Fruit fly (Drosophila melanogaster): Measurements from ENCODE around the gene primo-1.

The primo-1 gene

DNA sequence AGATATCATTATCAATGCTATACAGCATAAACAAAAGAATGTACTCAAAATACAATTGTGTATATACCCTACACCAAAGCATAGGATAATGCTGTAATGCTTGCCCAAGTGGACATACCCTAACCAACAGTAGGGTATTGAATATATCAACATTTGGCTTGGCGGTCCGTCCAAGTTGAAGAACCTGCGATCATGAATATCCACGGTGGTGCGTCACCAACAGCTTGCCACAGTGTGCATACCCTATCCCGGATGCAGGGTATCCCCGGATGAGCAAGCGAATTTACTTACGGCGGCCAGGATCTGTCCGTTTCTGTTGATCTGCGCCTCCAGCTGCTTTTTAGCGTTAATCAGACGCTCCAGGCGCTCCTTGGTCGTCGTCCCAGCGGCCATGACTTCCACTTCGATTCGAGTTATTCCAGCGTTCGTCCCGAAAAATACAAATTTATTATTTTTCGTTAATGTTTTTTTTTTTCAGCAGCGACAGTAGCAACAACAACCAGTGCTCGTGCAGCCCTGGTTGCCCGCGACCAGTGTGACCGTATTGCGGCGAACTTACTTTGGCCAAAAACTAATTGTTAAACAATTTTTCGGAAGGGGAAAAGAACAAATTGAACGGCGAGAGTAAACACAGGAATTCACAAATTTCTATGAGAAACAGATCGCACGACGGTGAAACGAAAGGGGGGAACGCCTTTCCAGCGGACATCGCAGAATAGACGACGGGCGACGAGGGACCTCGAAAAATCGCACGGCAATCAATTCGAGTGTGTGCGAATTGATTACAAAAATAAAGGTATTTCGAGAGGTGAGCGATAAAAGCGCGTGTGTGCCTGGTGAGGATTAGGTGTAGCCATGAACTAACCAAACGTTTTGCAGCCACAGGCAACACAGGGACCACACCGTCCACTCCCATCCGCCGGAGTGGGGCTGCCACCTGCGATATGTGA is 35.2 kb downstream of the primo-1 start, which contains the start of the genes Lkb1 and CG9588 (continued):
- peak; percentile 27 for TF ChIP-seq jing (GFP tag; optimal IDR thresholded peaks at IDR 0.05)
- TF ChIP-seq CG15479 (GFP tag; optimal IDR thresholded peaks at IDR 0.05), result no peak
- TF ChIP-seq Eip74EF (GFP tag; optimal IDR thresholded peaks at IDR 0.05), result no peak
- peak; percentile 63; the same call in 1 of the 3 replicates for TF ChIP-seq CG11560 (tag; IDR thresholded peaks at IDR 0.05)
- peak; percentile 39 for TF ChIP-seq stwl (tag; optimal IDR thresholded peaks at IDR 0.05)
- peak; percentile 53 for TF ChIP-seq CG18599 (GFP tag; optimal IDR thresholded peaks at IDR 0.05)
- no peak for TF ChIP-seq mld (GFP tag; IDR thresholded peaks at IDR 0.05; ENCODE audit: partially characterized antibody)
- no peak for TF ChIP-seq Elba2 (GFP tag; optimal IDR thresholded peaks at IDR 0.05)

DNA sequence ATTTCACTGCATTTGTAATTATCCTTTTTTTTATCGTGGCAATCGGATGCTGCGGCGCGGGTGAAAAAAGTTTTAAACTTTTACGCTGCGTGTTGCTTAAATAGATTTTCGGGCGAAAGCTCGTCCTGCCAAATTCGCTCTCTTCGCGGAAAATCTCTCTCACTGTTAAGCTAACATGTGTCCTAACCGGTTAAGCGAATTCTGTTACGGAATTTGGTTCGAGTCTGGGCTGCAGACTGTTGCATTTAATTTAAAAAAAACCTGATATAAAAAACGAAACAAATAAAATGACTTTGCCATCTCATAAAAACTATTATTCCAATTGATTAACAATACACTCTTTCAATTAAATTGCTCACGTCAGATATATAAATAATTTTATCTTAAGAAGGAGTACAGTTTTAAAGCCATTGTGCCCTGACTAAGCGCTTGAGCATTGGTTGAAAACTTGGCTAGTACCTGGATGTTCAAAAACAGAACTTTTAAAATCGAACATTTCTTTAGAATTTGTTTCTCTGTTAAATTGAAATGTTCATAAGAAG is 37.1 kb downstream of the primo-1 start, which contains the start of gene Task6:
Gene Task6, minus strand, starts transcription at position 51 of the 542 bp plus-strand sequence.
- no peak for TF ChIP-seq CG11085 (GFP tag; IDR thresholded peaks at IDR 0.05)
- no peak for TF ChIP-seq Poxn (GFP tag; IDR thresholded peaks at IDR 0.05)
- peak in 1 of 2 experiments; percentile 20 for TF ChIP-seq Trl (optimal IDR thresholded peaks at IDR 0.05)
- no peak for TF ChIP-seq Trl (GFP tag; optimal IDR thresholded peaks at IDR 0.05)
- no peak for TF ChIP-seq shn (GFP tag; optimal IDR thresholded peaks at IDR 0.05)
- TF ChIP-seq CG33213 (GFP tag; optimal IDR thresholded peaks at IDR 0.05), result no peak
- peak; percentile 84 for TF ChIP-seq pita (GFP tag; optimal IDR thresholded peaks at IDR 0.05)
- TF ChIP-seq CG4730 (GFP tag; IDR thresholded peaks at IDR 0.05), result no peak
- no peak for TF ChIP-seq Optix (GFP tag; IDR thresholded peaks at IDR 0.05)
- TF ChIP-seq CTCF (GFP tag; optimal IDR thresholded peaks at IDR 0.05), result peak; percentile 67
- no peak for TF ChIP-seq H2.0 (GFP tag; IDR thresholded peaks at IDR 0.05)
- peak; percentile 1 for TF ChIP-seq CG2712 (tag; optimal IDR thresholded peaks at IDR 0.05)
- TF ChIP-seq fd64A (GFP tag; optimal IDR thresholded peaks at IDR 0.05), result no peak
- TF ChIP-seq CG10565 (GFP tag; optimal IDR thresholded peaks at IDR 0.05), result no peak
- peak; percentile 66 for TF ChIP-seq scrt (GFP tag; optimal IDR thresholded peaks at IDR 0.05)
- TF ChIP-seq pnt (GFP tag; optimal IDR thresholded peaks at IDR 0.05), result no peak
- no peak for TF ChIP-seq Usf (GFP tag; optimal IDR thresholded peaks at IDR 0.05)
- no peak for TF ChIP-seq Awh (GFP tag; IDR thresholded peaks at IDR 0.05)
- TF ChIP-seq jumu (GFP tag; optimal IDR thresholded peaks at IDR 0.05), result no peak
- TF ChIP-seq sug (tag; optimal IDR thresholded peaks at IDR 0.05), result no peak
- no peak for TF ChIP-seq oc (tag; optimal IDR thresholded peaks at IDR 0.05)
- peak; percentile 27 for TF ChIP-seq hkb (optimal IDR thresholded peaks at IDR 0.05)
- no peak for TF ChIP-seq hkb (GFP tag; IDR thresholded peaks at IDR 0.05)
- no peak for TF ChIP-seq TFAM (GFP tag; optimal IDR thresholded peaks at IDR 0.05)
- TF ChIP-seq CG34224 (GFP tag; IDR thresholded peaks at IDR 0.05; ENCODE audit: partially characterized antibody), result no peak
- TF ChIP-seq CG2116 (GFP tag; optimal IDR thresholded peaks at IDR 0.05), result peak; percentile 17
- TF ChIP-seq sqz (GFP tag; optimal IDR thresholded peaks at IDR 0.05), result peak; percentile 6
- no peak for TF ChIP-seq Scr (GFP tag; IDR thresholded peaks at IDR 0.05; ENCODE audit: partially characterized antibody)
- TF ChIP-seq tx (GFP tag; optimal IDR thresholded peaks at IDR 0.05), result no peak
- TF ChIP-seq CG15073 (GFP tag; optimal IDR thresholded peaks at IDR 0.05), result no peak
- no peak for TF ChIP-seq fu2 (GFP tag; optimal IDR thresholded peaks at IDR 0.05)
- TF ChIP-seq CG10267 (tag; optimal IDR thresholded peaks at IDR 0.05), result peak; percentile 6
- TF ChIP-seq cad (GFP tag; optimal IDR thresholded peaks at IDR 0.05), result peak; percentile 78
- peak; percentile 99 for TF ChIP-seq CG6654 (GFP tag; optimal IDR thresholded peaks at IDR 0.05)
- TF ChIP-seq CG4404 (GFP tag; IDR thresholded peaks at IDR 0.05), result no peak
- no peak for TF ChIP-seq Gug (GFP tag; IDR thresholded peaks at IDR 0.05)
- TF ChIP-seq nmo (GFP tag; optimal IDR thresholded peaks at IDR 0.05), result peak; percentile 39
- TF ChIP-seq stwl (tag; optimal IDR thresholded peaks at IDR 0.05), result peak; percentile 23
- TF ChIP-seq trem (tag; optimal IDR thresholded peaks at IDR 0.05), result peak; percentile 9
- no peak for TF ChIP-seq Atf6 (GFP tag; IDR thresholded peaks at IDR 0.05)
- peak; percentile 42 for TF ChIP-seq Tbp (GFP tag; optimal IDR thresholded peaks at IDR 0.05)
